Fruit fly (Drosophila melanogaster) whole organism: ENCODE data around the gene CG18476.

Experiments
- CG8478 ChIP-seq: fragments of >200 bp; optimal IDR thresholded peaks from 2 replicates; lab custom pipeline; 2018; ENCODE audit warnings: inconsistent platforms
- Dll ChIP-seq: fragments of >200 bp; optimal IDR thresholded peaks from 2 replicates; lab custom pipeline; 2017
- EcR ChIP-seq, 2 experiments: fragments of >200 bp; optimal IDR thresholded peaks; 2 replicates each; lab custom pipeline; 2017; ENCODE audit warnings: missing biosample characterization in 2 of 2, missing genetic modification characterization in 2 of 2, missing genetic modification reagents in 2 of 2
- pan ChIP-seq: fragments of >200 bp; optimal IDR thresholded peaks from 2 replicates; lab custom pipeline; 2017
- psq ChIP-seq: fragments of >200 bp; optimal IDR thresholded peaks from 2 replicates; lab custom pipeline; 2017
- usp ChIP-seq: fragments of >200 bp; optimal IDR thresholded peaks from 2 replicates; lab custom pipeline; 2017; ENCODE audit warnings: missing biosample characterization, missing genetic modification characterization, mixed read lengths

Gene CG18476

dm6 chr3R:11688055-11688454 lies 10.1 kb upstream of the CG18476 start, which contains the start of gene CG6834:
TSS of gene CG6834 (minus strand) at chr3R:11688133.
- no peak for TF ChIP-seq CG8478 (lab: Kevin White, UChicago)

dm6 chr3R:11684316-11684715 lies 6.4 kb upstream of the CG18476 start, which contains the start of gene CG6830:
TSS of gene CG6830 (minus strand) at chr3R:11684342.
- TF ChIP-seq EcR (GFP tag; optimal IDR thresholded peaks at IDR 0.05; lab: Kevin White, UChicago) = no peak
- TF ChIP-seq CG8478 (lab: Kevin White, UChicago) = no peak
- TF ChIP-seq Dll (lab: Kevin White, UChicago) = no peak
- TF ChIP-seq psq (lab: Kevin White, UChicago) = no peak
- TF ChIP-seq pan (lab: Kevin White, UChicago) = no peak
- TF ChIP-seq usp (GFP tag; lab: Kevin White, UChicago) = no peak

dm6 chr3R:11683675-11684074 lies 5.8 kb upstream of the CG18476 start:
- TF ChIP-seq Dll (lab: Kevin White, UChicago) = no peak
- no peak for TF ChIP-seq EcR (GFP tag; optimal IDR thresholded peaks at IDR 0.05; lab: Kevin White, UChicago)
- no peak for TF ChIP-seq CG8478 (lab: Kevin White, UChicago)
- no peak for TF ChIP-seq usp (GFP tag; lab: Kevin White, UChicago)
- no peak for TF ChIP-seq pan (lab: Kevin White, UChicago)
- TF ChIP-seq psq (lab: Kevin White, UChicago) = no peak

dm6 chr3R:11679513-11679912 lies 1.6 kb upstream of the CG18476 start, which contains the start of the genes Taf12 and Ho:
TSS of gene Taf12 (minus strand) at chr3R:11679690.
TSS of gene Ho (plus strand) at chr3R:11679743.
- TF ChIP-seq Dll (lab: Kevin White, UChicago) (no peak), usp (GFP tag; lab: Kevin White, UChicago) (no peak), CG8478 (lab: Kevin White, UChicago) (no peak), EcR (GFP tag; optimal IDR thresholded peaks at IDR 0.05; lab: Kevin White, UChicago) (no peak), pan (lab: Kevin White, UChicago) (no peak), psq (lab: Kevin White, UChicago) (no peak)

- TF ChIP-seq CG8478 (lab: Kevin White, UChicago) = no peak
- no peak for TF ChIP-seq psq (lab: Kevin White, UChicago)
- no peak for TF ChIP-seq EcR (GFP tag; optimal IDR thresholded peaks at IDR 0.05; lab: Kevin White, UChicago)
- TF ChIP-seq usp (GFP tag; lab: Kevin White, UChicago) = no peak
- TF ChIP-seq pan (lab: Kevin White, UChicago) = no peak
- no peak for TF ChIP-seq Dll (lab: Kevin White, UChicago)
Measured at dm6 chr3R:11673955-11674663, 3.8 kb downstream of the CG18476 start, which contains the start of gene CG14715. TSS of gene CG14715 (plus strand) at chr3R:11674221.

- TF ChIP-seq CG8478 (lab: Kevin White, UChicago) (no peak), psq (lab: Kevin White, UChicago) (no peak), Dll (lab: Kevin White, UChicago) (no peak), usp (GFP tag; lab: Kevin White, UChicago) (no peak), EcR (GFP tag; optimal IDR thresholded peaks at IDR 0.05; lab: Kevin White, UChicago) (no peak), pan (lab: Kevin White, UChicago) (no peak)
Measured at dm6 chr3R:11671784-11672183, 6.1 kb downstream of the CG18476 start.

dm6 chr3R:11670888-11671287 lies 7.0 kb downstream of the CG18476 start:
- TF ChIP-seq EcR (GFP tag; optimal IDR thresholded peaks at IDR 0.05; lab: Kevin White, UChicago) = no peak
- no peak for TF ChIP-seq CG8478 (lab: Kevin White, UChicago)
- TF ChIP-seq psq (lab: Kevin White, UChicago) = no peak
- no peak for TF ChIP-seq usp (GFP tag; lab: Kevin White, UChicago)
- TF ChIP-seq pan (lab: Kevin White, UChicago) = no peak
- no peak for TF ChIP-seq Dll (lab: Kevin White, UChicago)

dm6 chr3R:11669954-11670347 lies 8.0 kb downstream of the CG18476 start:
- TF ChIP-seq CG8478 (lab: Kevin White, UChicago) (no peak), EcR (GFP tag; optimal IDR thresholded peaks at IDR 0.05; lab: Kevin White, UChicago) (no peak), pan (lab: Kevin White, UChicago) (no peak), usp (GFP tag; lab: Kevin White, UChicago) (no peak), Dll (lab: Kevin White, UChicago) (no peak), psq (lab: Kevin White, UChicago) (no peak)

- TF ChIP-seq psq (lab: Kevin White, UChicago) = no peak
- no peak for TF ChIP-seq CG8478 (lab: Kevin White, UChicago)
- TF ChIP-seq pan (lab: Kevin White, UChicago) = no peak
- TF ChIP-seq Dll (lab: Kevin White, UChicago) = no peak
- TF ChIP-seq usp (GFP tag; lab: Kevin White, UChicago) = no peak
- TF ChIP-seq EcR (GFP tag; optimal IDR thresholded peaks at IDR 0.05; lab: Kevin White, UChicago) = no peak
Measured at dm6 chr3R:11669017-11669953, 8.6 kb downstream of the CG18476 start.

dm6 chr3R:11665925-11666687 lies 11.8 kb downstream of the CG18476 start:
- TF ChIP-seq usp (GFP tag; lab: Kevin White, UChicago) (no peak), EcR (GFP tag; optimal IDR thresholded peaks at IDR 0.05; lab: Kevin White, UChicago) (no peak), CG8478 (lab: Kevin White, UChicago) (no peak), pan (lab: Kevin White, UChicago) (no peak), Dll (lab: Kevin White, UChicago) (no peak), psq (lab: Kevin White, UChicago) (no peak)
